Fruit fly (Drosophila melanogaster) whole organism, embryonic: ENCODE results near the gene orb.

Source experiments
- Asciz ChIP-seq: fragments of 200-800 bp; sonication (Bioruptor generic); optimal IDR thresholded peaks from 2 replicates; lab custom pipeline; 2017; ENCODE audit warnings: missing biosample characterization, mild to moderate bottlenecking, missing genetic modification characterization, missing genetic modification reagents
- Atf-2 ChIP-seq: fragments of 200-800 bp; sonication (Bioruptor generic); optimal IDR thresholded peaks from 2 replicates; lab custom pipeline; 2016; ENCODE audit warnings: missing biosample characterization, missing genetic modification characterization
- BtbVII ChIP-seq: fragments of 200-800 bp; sonication (Bioruptor generic); optimal IDR thresholded peaks from 3 replicates; lab custom pipeline; 2017; ENCODE audit warnings: missing biosample characterization, mild to moderate bottlenecking, missing genetic modification characterization
- CG10274 ChIP-seq: fragments of 200-800 bp; sonication (Bioruptor generic); optimal IDR thresholded peaks from 3 replicates; lab custom pipeline; 2017; ENCODE audit warnings: missing biosample characterization, mild to moderate bottlenecking, missing genetic modification characterization
- CG10431 ChIP-seq: fragments of 200-800 bp; sonication (Bioruptor generic); optimal IDR thresholded peaks from 3 replicates; lab custom pipeline; 2018; ENCODE audit warnings: missing biosample characterization, mild to moderate bottlenecking, missing genetic modification characterization
- CG10654 ChIP-seq: fragments of 200-800 bp; sonication (Bioruptor generic); optimal IDR thresholded peaks from 2 replicates; lab custom pipeline; 2016; ENCODE audit warnings: missing biosample characterization, missing genetic modification characterization
- CG12299 ChIP-seq: fragments of 200-800 bp; sonication (Bioruptor generic); optimal IDR thresholded peaks from 2 replicates; lab custom pipeline; 2018; ENCODE audit warnings: missing biosample characterization, mild to moderate bottlenecking, missing genetic modification characterization
- CG12659 ChIP-seq: fragments of 200-800 bp; sonication (Bioruptor generic); optimal IDR thresholded peaks from 3 replicates; lab custom pipeline; 2017; ENCODE audit warnings: mild to moderate bottlenecking, missing biosample characterization, missing genetic modification reagents, missing genetic modification characterization
- CG12744 ChIP-seq: fragments of 200-800 bp; sonication (Bioruptor generic); optimal IDR thresholded peaks from 2 replicates; lab custom pipeline; 2016; ENCODE audit warnings: missing biosample characterization, missing genetic modification characterization
- CG12769 ChIP-seq: fragments of 200-800 bp; sonication (Bioruptor generic); optimal IDR thresholded peaks from 2 replicates; lab custom pipeline; 2019; ENCODE audit warnings: missing biosample characterization, mild to moderate bottlenecking, missing genetic modification characterization, moderate library complexity
- CG15269 ChIP-seq: fragments of 200-800 bp; sonication (Bioruptor generic); optimal IDR thresholded peaks from 2 replicates; lab custom pipeline; 2018; ENCODE audit warnings: missing biosample characterization, mild to moderate bottlenecking, missing genetic modification characterization, moderate library complexity
- CG15514 ChIP-seq: fragments of 200-800 bp; sonication (Bioruptor generic); optimal IDR thresholded peaks from 3 replicates; lab custom pipeline; 2017; ENCODE audit warnings: missing biosample characterization, missing genetic modification characterization, mild to moderate bottlenecking, moderate library complexity, missing genetic modification reagents
- CG1603 ChIP-seq: fragments of 200-800 bp; sonication (Bioruptor generic); optimal IDR thresholded peaks from 2 replicates; lab custom pipeline; 2019; ENCODE audit warnings: missing biosample characterization, mild to moderate bottlenecking, missing genetic modification characterization, moderate library complexity
- CG2678 ChIP-seq: fragments of 200-800 bp; sonication (Bioruptor generic); optimal IDR thresholded peaks from 3 replicates; lab custom pipeline; 2019; ENCODE audit warnings: missing biosample characterization, mild to moderate bottlenecking, missing genetic modification characterization, moderate library complexity
- CG2875 ChIP-seq: fragments of 200-800 bp; sonication (Bioruptor generic); optimal IDR thresholded peaks from 2 replicates; lab custom pipeline; 2017; ENCODE audit warnings: missing biosample characterization, mild to moderate bottlenecking, missing genetic modification characterization, missing genetic modification reagents
- CG33557 ChIP-seq: fragments of 200-800 bp; sonication (Bioruptor generic); optimal IDR thresholded peaks from 2 replicates; lab custom pipeline; 2019; ENCODE audit warnings: missing biosample characterization, mild to moderate bottlenecking, missing genetic modification characterization, moderate library complexity
- CG43689 ChIP-seq: fragments of 200-800 bp; sonication (Bioruptor generic); IDR thresholded peaks from 2 replicates; pipeline ENCODE4 v1.3.6; 2022; ENCODE audit warnings: missing biosample characterization, missing genetic modification characterization
- CG4730 ChIP-seq: fragments of 200-800 bp; sonication (Bioruptor generic); IDR thresholded peaks from 2 replicates; pipeline ENCODE4 v1.3.6; 2022; ENCODE audit warnings: missing biosample characterization, missing genetic modification characterization
- CG7556 ChIP-seq: fragments of 200-800 bp; sonication (Bioruptor generic); optimal IDR thresholded peaks from 2 replicates; lab custom pipeline; 2017; ENCODE audit warnings: missing biosample characterization, mild to moderate bottlenecking, missing genetic modification characterization
- CG7839 ChIP-seq: fragments of 200-800 bp; sonication (Bioruptor generic); optimal IDR thresholded peaks from 3 replicates; lab custom pipeline; 2018; ENCODE audit warnings: missing biosample characterization, mild to moderate bottlenecking, missing genetic modification characterization, moderate library complexity
- CrebB ChIP-seq: fragments of 200-800 bp; sonication (Bioruptor generic); optimal IDR thresholded peaks from 3 replicates; lab custom pipeline; 2018; ENCODE audit warnings: missing biosample characterization, mild to moderate bottlenecking, missing genetic modification characterization
- E2f2 ChIP-seq: fragments of 200-800 bp; sonication (Bioruptor generic); IDR thresholded peaks from 2 replicates; pipeline ENCODE4 v1.3.6; 2022; ENCODE audit warnings: missing biosample characterization, missing genetic modification characterization
- Fer1 ChIP-seq: fragments of 200-800 bp; sonication (Bioruptor generic); optimal IDR thresholded peaks from 2 replicates; lab custom pipeline; 2017; ENCODE audit warnings: missing biosample characterization, mild to moderate bottlenecking, missing genetic modification characterization
- Hey ChIP-seq: fragments of 200-800 bp; sonication (Bioruptor generic); optimal IDR thresholded peaks from 3 replicates; lab custom pipeline; 2018; ENCODE audit warnings: missing biosample characterization, mild to moderate bottlenecking, missing genetic modification characterization
- Kr ChIP-seq: fragments of 200-800 bp; sonication (Bioruptor generic); optimal IDR thresholded peaks from 2 replicates; lab custom pipeline; 2017; ENCODE audit warnings: missing biosample characterization, mild to moderate bottlenecking, missing genetic modification characterization
- Mad ChIP-seq: fragments of 200-800 bp; sonication (Bioruptor generic); optimal IDR thresholded peaks from 2 replicates; lab custom pipeline; 2016; ENCODE audit warnings: missing biosample characterization, missing genetic modification characterization
- PHDP ChIP-seq: fragments of 200-800 bp; sonication (Bioruptor generic); optimal IDR thresholded peaks from 3 replicates; lab custom pipeline; 2018; ENCODE audit warnings: missing biosample characterization, mild to moderate bottlenecking, missing genetic modification characterization, moderate library complexity
- Sox100B ChIP-seq: fragments of 200-800 bp; sonication (Bioruptor generic); optimal IDR thresholded peaks from 3 replicates; lab custom pipeline; 2018; ENCODE audit warnings: missing biosample characterization, mild to moderate bottlenecking, missing genetic modification characterization
- Trl ChIP-seq, 3 experiments: fragments of >200 bp in 2 of 3; fragments of 200-800 bp in 1 of 3; sonication (Bioruptor generic) in 1 of 3; optimal IDR thresholded peaks; 2 replicates in 1 of 3; 3 replicates in 2 of 3; lab custom pipeline; 2016 to 2017; ENCODE audit warnings: missing biosample characterization in 1 of 3, missing genetic modification characterization in 1 of 3
- Usf ChIP-seq: fragments of 200-800 bp; sonication (Bioruptor generic); optimal IDR thresholded peaks from 2 replicates; lab custom pipeline; 2017; ENCODE audit warnings: missing genotype, missing biosample characterization, missing genetic modification characterization
- ab ChIP-seq: fragments of 200-800 bp; sonication (Bioruptor generic); optimal IDR thresholded peaks from 2 replicates; lab custom pipeline; 2016; ENCODE audit warnings: missing biosample characterization, missing genetic modification characterization
- abd-A ChIP-seq: fragments of 200-800 bp; sonication (Bioruptor generic); optimal IDR thresholded peaks from 3 replicates; lab custom pipeline; 2019; ENCODE audit warnings: missing biosample characterization, mild to moderate bottlenecking, missing genetic modification characterization, moderate library complexity
- ap ChIP-seq: fragments of 200-800 bp; sonication (Bioruptor generic); IDR thresholded peaks from 2 replicates; pipeline ENCODE4 v1.3.6; 2022; ENCODE audit warnings: missing biosample characterization, missing genetic modification characterization
- ash1 ChIP-seq: fragments of 200-800 bp; sonication (Bioruptor generic); optimal IDR thresholded peaks from 2 replicates; lab custom pipeline; 2018; ENCODE audit warnings: missing biosample characterization, mild to moderate bottlenecking, missing genetic modification characterization
- bab2 ChIP-seq: fragments of 200-800 bp; sonication (Bioruptor generic); optimal IDR thresholded peaks from 2 replicates; lab custom pipeline; 2016; ENCODE audit warnings: missing biosample characterization, missing genetic modification characterization
- bsh ChIP-seq, 2 experiments: fragments of 200-800 bp; sonication (Bioruptor generic); optimal IDR thresholded peaks; 2 replicates each; lab custom pipeline; 2017 to 2018; ENCODE audit warnings: mild to moderate bottlenecking in 2 of 2, missing biosample characterization in 2 of 2, missing genetic modification characterization in 2 of 2, moderate library complexity in 1 of 2
- ci ChIP-seq: fragments of 200-800 bp; sonication (Bioruptor generic); IDR thresholded peaks from 3 replicates; pipeline ENCODE4 v1.3.6; 2022; ENCODE audit warnings: missing biosample characterization, missing genetic modification characterization
- corto ChIP-seq: fragments of 200-800 bp; sonication (Bioruptor generic); optimal IDR thresholded peaks from 2 replicates; lab custom pipeline; 2016; ENCODE audit warnings: missing biosample characterization, mild to moderate bottlenecking, missing genetic modification characterization, moderate library complexity
- croc ChIP-seq: fragments of 200-800 bp; sonication (Bioruptor generic); conservative IDR thresholded peaks from 3 replicates; pipeline ENCODE4 v1.3.6; 2022; ENCODE audit warnings: missing biosample characterization, missing genetic modification characterization
- dati ChIP-seq: fragments of 200-800 bp; sonication (Bioruptor generic); IDR thresholded peaks from 2 replicates; pipeline ENCODE4 v1.3.6; 2022; ENCODE audit warnings: missing biosample characterization, missing genetic modification characterization
- gfzf ChIP-seq: fragments of 200-800 bp; sonication (Bioruptor generic); optimal IDR thresholded peaks from 2 replicates; lab custom pipeline; 2016; ENCODE audit warnings: missing biosample characterization, mild to moderate bottlenecking, missing genetic modification characterization, moderate library complexity
- kni ChIP-seq: fragments of 200-800 bp; sonication (Bioruptor generic); optimal IDR thresholded peaks from 3 replicates; lab custom pipeline; 2017; ENCODE audit warnings: mild to moderate bottlenecking, missing biosample characterization, missing genetic modification reagents, missing genetic modification characterization
- pan ChIP-seq, 4 experiments: fragments of >200 bp in 3 of 4; fragments of 200-800 bp in 1 of 4; sonication (Bioruptor generic) in 1 of 4; optimal IDR thresholded peaks in 3 of 4; IDR thresholded peaks in 1 of 4; 2 replicates each; pipeline versions ENCODE4 v1.3.6 to Lab custom; 2017 to 2022; ENCODE audit warnings: missing biosample characterization in 2 of 4, missing genetic modification characterization in 2 of 4, mixed read lengths in 1 of 4
- pum ChIP-seq: fragments of 200-800 bp; sonication (Bioruptor generic); optimal IDR thresholded peaks from 2 replicates; lab custom pipeline; 2016; ENCODE audit warnings: missing biosample characterization, missing genetic modification characterization
- sens ChIP-seq: fragments of 200-800 bp; sonication (Bioruptor generic); peaks from one replicate; lab custom pipeline; 2016; ENCODE audit warnings: missing biosample characterization, missing genetic modification characterization
- sug ChIP-seq: fragments of 200-800 bp; optimal IDR thresholded peaks from 2 replicates; lab custom pipeline; 2019; ENCODE audit warnings: missing biosample characterization, mild to moderate bottlenecking, missing genetic modification characterization, moderate library complexity
- vvl ChIP-seq: fragments of 200-800 bp; sonication (Bioruptor generic); IDR thresholded peaks from 2 replicates; pipeline ENCODE4 v1.3.6; 2022; ENCODE audit warnings: missing biosample characterization, missing genetic modification characterization
- zfh1 ChIP-seq: fragments of 200-800 bp; sonication (Bioruptor generic); IDR thresholded peaks from 3 replicates; pipeline ENCODE4 v1.3.6; 2022; ENCODE audit warnings: missing biosample characterization, missing genetic modification characterization

orb gene

dm6 chr3R:23220239-23221002 lies 60.2 kb downstream of the orb start (continued):
- TF ChIP-seq bab2 (GFP tag; lab: Kevin White, UChicago) = no peak
- TF ChIP-seq CG12659 (GFP tag; lab: Kevin White, UChicago) = no peak
- TF ChIP-seq E2f2 (GFP tag; lab: Robert Waterston, UW) = no peak
- no peak for TF ChIP-seq Sox100B (GFP tag; lab: Kevin White, UChicago)
- no peak for TF ChIP-seq CG10274
- TF ChIP-seq CG43689 = no peak
- no peak for TF ChIP-seq CG10654 (GFP tag; lab: Kevin White, UChicago)
- no peak for TF ChIP-seq zfh1 (GFP tag; lab: Robert Waterston, UW)
- TF ChIP-seq pan (optimal IDR thresholded peaks at IDR 0.05; lab: Kevin White, UChicago) = no peak
- TF ChIP-seq pan (GFP tag; optimal IDR thresholded peaks at IDR 0.05 in 1 of 2, IDR thresholded peaks at IDR 0.05 in 1 of 2) = no peak
- TF ChIP-seq ci = 0 out of 3 replicates have a peak, but pooled peaks have one; percentile 5
- TF ChIP-seq croc (GFP tag; lab: Robert Waterston, UW) = no peak
- no peak for TF ChIP-seq vvl (GFP tag; lab: Robert Waterston, UW)
- no peak for TF ChIP-seq pum
- TF ChIP-seq Fer1 (GFP tag; lab: Kevin White, UChicago) = peak; percentile 12
- TF ChIP-seq BtbVII = no peak
- TF ChIP-seq CG4730 = no peak
- TF ChIP-seq sens (GFP tag; lab: Kevin White, UChicago) = peak; percentile 67
- peak in 1 of 2 experiments; percentile 8 for TF ChIP-seq bsh (GFP tag; optimal IDR thresholded peaks at IDR 0.05; lab: Kevin White, UChicago)
- TF ChIP-seq CG2678 (tag; lab: Kevin White, UChicago) = peak; percentile 32
- TF ChIP-seq CG15514 (GFP tag; lab: Kevin White, UChicago) = peak; percentile 17
- TF ChIP-seq Hey (tag; lab: Kevin White, UChicago) = no peak
- TF ChIP-seq Kr (GFP tag; lab: Kevin White, UChicago) = no peak
- no peak for TF ChIP-seq CrebB (tag; lab: Kevin White, UChicago)
- TF ChIP-seq CG2875 (GFP tag; lab: Kevin White, UChicago) = no peak
- TF ChIP-seq Usf (GFP tag; lab: Kevin White, UChicago) = no peak
- no peak for TF ChIP-seq Atf-2 (GFP tag; lab: Kevin White, UChicago)
- peak; percentile 10 for TF ChIP-seq CG7556
- TF ChIP-seq CG12769 (tag; lab: Kevin White, UChicago) = no peak
- TF ChIP-seq dati (GFP tag; lab: Robert Waterston, UW) = no peak
- peak; percentile 17 for TF ChIP-seq sug (tag; lab: Kevin White, UChicago)
- peak; percentile 1 for TF ChIP-seq CG33557 (GFP tag; lab: Kevin White, UChicago)
- TF ChIP-seq CG7839 = no peak
- TF ChIP-seq CG15269 (tag; lab: Kevin White, UChicago) = no peak
- TF ChIP-seq corto (GFP tag; lab: Kevin White, UChicago) = no peak
- no peak for TF ChIP-seq Asciz
- TF ChIP-seq CG10431 (GFP tag; lab: Kevin White, UChicago) = peak; percentile 44
- TF ChIP-seq CG12299 (tag; lab: Kevin White, UChicago) = no peak
- no peak for TF ChIP-seq CG12744 (GFP tag; lab: Kevin White, UChicago)
- TF ChIP-seq abd-A = no peak
- no peak for TF ChIP-seq Mad
- no peak for TF ChIP-seq PHDP (tag; lab: Kevin White, UChicago)
- no peak for TF ChIP-seq CG1603 (tag; lab: Kevin White, UChicago)
- peak; percentile 44 to 65 for TF ChIP-seq Trl (optimal IDR thresholded peaks at IDR 0.05; lab: Kevin White, UChicago)
- no peak for TF ChIP-seq Trl (GFP tag; optimal IDR thresholded peaks at IDR 0.05; lab: Kevin White, UChicago)
- no peak for TF ChIP-seq ash1 (GFP tag; lab: Kevin White, UChicago)
- TF ChIP-seq gfzf = no peak
- TF ChIP-seq kni (GFP tag; lab: Kevin White, UChicago) = peak; percentile 42
- TF ChIP-seq ab (GFP tag; lab: Kevin White, UChicago) = no peak
- TF ChIP-seq ap = no peak
